Fruit fly (Drosophila melanogaster) whole organism, adult: ENCODE measurements around the gene Atg12.
A peak's percentile ranks its signal among the peaks of the same experiment; 100 is the strongest.

Experiments used
- CG11617 ChIP-seq: fragments of 200-800 bp; sonication (Bioruptor generic); optimal IDR thresholded peaks from 2 replicates; lab custom pipeline; 2017; ENCODE audit warnings: mild to moderate bottlenecking, missing biosample characterization, missing genetic modification reagents, missing genetic modification characterization
- CG12768 ChIP-seq: fragments of 200-800 bp; sonication (Bioruptor generic); optimal IDR thresholded peaks from 2 replicates; lab custom pipeline; 2017; ENCODE audit warnings: missing biosample characterization, missing genetic modification characterization, mild to moderate bottlenecking, moderate library complexity, missing genetic modification reagents
- CG14711 ChIP-seq: fragments of 200-800 bp; sonication (Bioruptor generic); optimal IDR thresholded peaks from 2 replicates; lab custom pipeline; 2018; ENCODE audit warnings: missing biosample characterization, mild to moderate bottlenecking, missing genetic modification characterization, moderate library complexity
- CG1620 ChIP-seq: fragments of 200-800 bp; sonication (Bioruptor generic); optimal IDR thresholded peaks from 2 replicates; lab custom pipeline; 2016; ENCODE audit warnings: missing biosample characterization, missing genetic modification characterization
- CG33017 ChIP-seq: fragments of 200-800 bp; sonication (Bioruptor generic); optimal IDR thresholded peaks from 2 replicates; lab custom pipeline; 2018; ENCODE audit warnings: missing biosample characterization, mild to moderate bottlenecking, missing genetic modification characterization, moderate library complexity
- CG5204 ChIP-seq: fragments of 200-800 bp; sonication (Bioruptor generic); optimal IDR thresholded peaks from 2 replicates; lab custom pipeline; 2016; ENCODE audit warnings: missing biosample characterization, missing genetic modification characterization
- CG7045 ChIP-seq: fragments of 200-800 bp; sonication (Bioruptor generic); optimal IDR thresholded peaks from 2 replicates; lab custom pipeline; 2017; ENCODE audit warnings: missing biosample characterization, mild to moderate bottlenecking, missing genetic modification characterization
- CG7101 ChIP-seq: fragments of 200-800 bp; sonication (Bioruptor generic); optimal IDR thresholded peaks from 2 replicates; lab custom pipeline; 2018; ENCODE audit warnings: missing biosample characterization, mild to moderate bottlenecking, missing genetic modification characterization, moderate library complexity
- Clk ChIP-seq: fragments of 200-800 bp; sonication (Bioruptor generic); optimal IDR thresholded peaks from 2 replicates; lab custom pipeline; 2017; ENCODE audit warnings: missing biosample characterization, missing genetic modification characterization
- Crg-1 ChIP-seq: fragments of 200-800 bp; sonication (Bioruptor generic); optimal IDR thresholded peaks from 2 replicates; lab custom pipeline; 2016; ENCODE audit warnings: missing biosample characterization, missing genetic modification characterization
- Hr96 ChIP-seq: fragments of 200-800 bp; sonication (Bioruptor generic); optimal IDR thresholded peaks from 2 replicates; lab custom pipeline; 2016; ENCODE audit warnings: missing biosample characterization, missing genetic modification characterization
- Mnt ChIP-seq: fragments of 200-800 bp; sonication (Bioruptor generic); optimal IDR thresholded peaks from 2 replicates; lab custom pipeline; 2016; ENCODE audit warnings: missing biosample characterization, mild to moderate bottlenecking, missing genetic modification characterization
- bab1 ChIP-seq: fragments of 200-800 bp; sonication (Bioruptor generic); optimal IDR thresholded peaks from 3 replicates; lab custom pipeline; 2019; ENCODE audit warnings: missing biosample characterization, mild to moderate bottlenecking, missing genetic modification characterization, moderate library complexity
- cic ChIP-seq: fragments of 200-800 bp; sonication (Bioruptor generic); optimal IDR thresholded peaks from 2 replicates; lab custom pipeline; 2017; ENCODE audit warnings: missing biosample characterization, mild to moderate bottlenecking, missing genetic modification characterization, moderate library complexity
- cnc ChIP-seq, 2 experiments: fragments of >200 bp; optimal IDR thresholded peaks; 2 replicates each; lab custom pipeline; 2017
- kay ChIP-seq: fragments of 200-800 bp; sonication (Bioruptor generic); peaks from one replicate; lab custom pipeline; 2016; ENCODE audit warnings: missing biosample characterization, missing genetic modification characterization, borderline replicate concordance
- ovo ChIP-seq: fragments of 200-800 bp; sonication (Bioruptor generic); optimal IDR thresholded peaks from 2 replicates; lab custom pipeline; 2016; ENCODE audit warnings: missing biosample characterization, missing genetic modification characterization
- pad ChIP-seq: fragments of 200-800 bp; sonication (Bioruptor generic); optimal IDR thresholded peaks from 3 replicates; lab custom pipeline; 2017; ENCODE audit warnings: missing biosample characterization, missing genetic modification characterization, mild to moderate bottlenecking, moderate library complexity, missing genetic modification reagents
- tj ChIP-seq: fragments of 200-800 bp; sonication (Bioruptor generic); optimal IDR thresholded peaks from 3 replicates; lab custom pipeline; 2017; ENCODE audit warnings: missing biosample characterization, mild to moderate bottlenecking, missing genetic modification characterization, moderate library complexity
- toe ChIP-seq: fragments of 200-800 bp; sonication (Bioruptor generic); optimal IDR thresholded peaks from 2 replicates; lab custom pipeline; 2016; ENCODE audit warnings: missing biosample characterization, missing genetic modification characterization

Atg12 gene

dm6 chr3L:12139232-12139698, 2.5 kb downstream of the Atg12 start:
- TF ChIP-seq bab1 = no peak
- TF ChIP-seq CG7045 (GFP tag; lab: Kevin White, UChicago) = peak; percentile 49
- peak; percentile 19 for TF ChIP-seq CG11617 (GFP tag; lab: Kevin White, UChicago)
- peak; percentile 33 for TF ChIP-seq CG33017
- TF ChIP-seq CG1620 (GFP tag; lab: Kevin White, UChicago) = peak; percentile 26
- TF ChIP-seq Crg-1 (GFP tag; lab: Kevin White, UChicago) = peak; percentile 12
- no peak for TF ChIP-seq Clk
- TF ChIP-seq cic (GFP tag; lab: Kevin White, UChicago) = no peak
- TF ChIP-seq toe (GFP tag; lab: Kevin White, UChicago) = no peak
- TF ChIP-seq CG7101 (tag; lab: Kevin White, UChicago) = peak; percentile 29
- peak; percentile 35 for TF ChIP-seq CG14711 (tag; lab: Kevin White, UChicago)
- peak; percentile 7 for TF ChIP-seq pad (GFP tag; lab: Kevin White, UChicago)

- TF ChIP-seq CG7045 (GFP tag; lab: Kevin White, UChicago) (no peak), CG7101 (tag; lab: Kevin White, UChicago) (no peak), cnc (optimal IDR thresholded peaks at IDR 0.05; lab: Kevin White, UChicago) (no peak), kay (GFP tag; lab: Kevin White, UChicago) (no peak), tj (GFP tag; lab: Kevin White, UChicago) (no peak), CG1620 (GFP tag; lab: Kevin White, UChicago) (no peak), Mnt (GFP tag; lab: Kevin White, UChicago) (no peak), CG33017 (no peak)
Observed at dm6 chr3L:12145709-12146694, 9.2 kb downstream of the Atg12 start, which contains the start of the genes eIF3l and Nrx-IV. TSS of gene eIF3l (minus strand) at chr3L:12146097. TSS of gene Nrx-IV (plus strand) at chr3L:12146519.

dm6 chr3L:12146970-12147369, 10.2 kb downstream of the Atg12 start:
- TF ChIP-seq CG7045 (GFP tag; lab: Kevin White, UChicago) (no peak), Crg-1 (GFP tag; lab: Kevin White, UChicago) (no peak), cnc (optimal IDR thresholded peaks at IDR 0.05; lab: Kevin White, UChicago) (no peak), CG33017 (no peak), pad (GFP tag; lab: Kevin White, UChicago) (no peak), CG14711 (tag; lab: Kevin White, UChicago) (no peak), CG7101 (tag; lab: Kevin White, UChicago) (no peak), bab1 (no peak), Mnt (GFP tag; lab: Kevin White, UChicago) (peak; percentile 30), Clk (no peak), cic (GFP tag; lab: Kevin White, UChicago) (no peak), ovo (GFP tag; lab: Kevin White, UChicago) (peak; percentile 48), kay (GFP tag; lab: Kevin White, UChicago) (no peak)

- TF ChIP-seq CG14711 (tag; lab: Kevin White, UChicago) (peak; percentile 13), kay (GFP tag; lab: Kevin White, UChicago) (no peak), cnc (optimal IDR thresholded peaks at IDR 0.05; lab: Kevin White, UChicago) (no peak), CG1620 (GFP tag; lab: Kevin White, UChicago) (no peak)
Observed at dm6 chr3L:12149024-12149423, 12.3 kb downstream of the Atg12 start, which contains the start of gene CG32099. TSS of gene CG32099 (plus strand) at chr3L:12149273.

dm6 chr3L:12162156-12162682, 25.5 kb downstream of the Atg12 start:
- TF ChIP-seq bab1 = no peak
- TF ChIP-seq cic (GFP tag; lab: Kevin White, UChicago) = no peak
- no peak for TF ChIP-seq CG33017
- TF ChIP-seq tj (GFP tag; lab: Kevin White, UChicago) = no peak
- no peak for TF ChIP-seq toe (GFP tag; lab: Kevin White, UChicago)
- TF ChIP-seq CG1620 (GFP tag; lab: Kevin White, UChicago) = no peak

- TF ChIP-seq ovo (GFP tag; lab: Kevin White, UChicago) (no peak), CG11617 (GFP tag; lab: Kevin White, UChicago) (no peak), kay (GFP tag; lab: Kevin White, UChicago) (no peak), Hr96 (no peak), Crg-1 (GFP tag; lab: Kevin White, UChicago) (no peak), CG14711 (tag; lab: Kevin White, UChicago) (no peak), CG33017 (no peak), CG7045 (GFP tag; lab: Kevin White, UChicago) (no peak), tj (GFP tag; lab: Kevin White, UChicago) (no peak), Mnt (GFP tag; lab: Kevin White, UChicago) (no peak), CG1620 (GFP tag; lab: Kevin White, UChicago) (no peak), Clk (no peak), CG5204 (no peak), cic (GFP tag; lab: Kevin White, UChicago) (no peak), bab1 (no peak), CG7101 (tag; lab: Kevin White, UChicago) (no peak), CG12768 (no peak)
Observed at dm6 chr3L:12163082-12163481, 26.3 kb downstream of the Atg12 start.
